Worm (Caenorhabditis elegans) whole organism, L4 larva: ENCODE data around the gene Y82E9BR.22.

Source experiments
- D1046.2 ChIP-seq: fragments of 200-800 bp; sonication (Bioruptor generic); IDR thresholded peaks from 2 replicates; pipeline ENCODE4 v1.3.6; 2022; ENCODE audit warnings: missing genetic modification characterization, missing compliant biosample characterization
- F10B5.3 ChIP-seq: sonication (generic microtip); optimal IDR thresholded peaks from 2 replicates; lab custom pipeline; 2016; ENCODE audit warnings: mild to moderate bottlenecking, missing genetic modification characterization, missing compliant biosample characterization
- F44E2.7 ChIP-seq: fragments of 200-800 bp; sonication (Bioruptor generic); IDR thresholded peaks from 2 replicates; pipeline ENCODE4 v2.1.2; 2022; ENCODE audit warnings: missing genetic modification characterization, missing compliant biosample characterization
- F49E8.2 ChIP-seq: sonication (generic microtip); optimal IDR thresholded peaks from 2 replicates; lab custom pipeline; 2016; ENCODE audit warnings: missing compliant biosample characterization, mild to moderate bottlenecking, missing genetic modification characterization, borderline replicate concordance
- T26A8.4 ChIP-seq: fragments of 200-800 bp; sonication (Bioruptor generic); IDR thresholded peaks from 2 replicates; pipeline ENCODE4 v1.3.6; 2022; ENCODE audit warnings: missing genetic modification characterization, missing compliant biosample characterization
- Y105C5A.15 ChIP-seq: fragments of 200-800 bp; sonication (Bioruptor generic); IDR thresholded peaks from 2 replicates; pipeline ENCODE4 v1.3.6; 2022; ENCODE audit warnings: missing genetic modification characterization, missing compliant biosample characterization
- ZK337.2 ChIP-seq: fragments of 200-800 bp; sonication (Bioruptor generic); IDR thresholded peaks from 2 replicates; pipeline ENCODE4 v1.3.6; 2022; ENCODE audit warnings: missing genetic modification reagents, missing genetic modification characterization, missing compliant biosample characterization
- ama-1 ChIP-seq: fragments of 150-350 bp; optimal IDR thresholded peaks from 2 replicates; lab custom pipeline; 2014; ENCODE audit warnings: inconsistent platforms, mixed read lengths
- ceh-32 ChIP-seq: sonication (generic microtip); optimal IDR thresholded peaks from 2 replicates; lab custom pipeline; 2016; ENCODE audit warnings: mild to moderate bottlenecking, missing genetic modification characterization, missing compliant biosample characterization; ENCODE audit not compliant: poor library complexity
- ceh-82 ChIP-seq: sonication (generic microtip); optimal IDR thresholded peaks from 2 replicates; lab custom pipeline; 2017; ENCODE audit warnings: missing biosample characterization, missing genetic modification characterization
- daf-19 ChIP-seq: fragments of 200-800 bp; sonication (Bioruptor generic); conservative IDR thresholded peaks from 2 replicates; pipeline ENCODE4 v1.3.6; 2022; ENCODE audit warnings: missing genetic modification characterization, missing compliant biosample characterization
- dmd-8 ChIP-seq: fragments of 200-800 bp; sonication (Bioruptor generic); IDR thresholded peaks from 2 replicates; pipeline ENCODE4 v1.3.6; 2022; ENCODE audit warnings: missing genetic modification characterization, missing compliant biosample characterization
- dmd-9 ChIP-seq: fragments of 200-800 bp; sonication (Bioruptor generic); IDR thresholded peaks from 2 replicates; pipeline ENCODE4 v1.3.6; 2022; ENCODE audit warnings: missing genetic modification reagents, missing genetic modification characterization, missing compliant biosample characterization
- duxl-1 ChIP-seq: sonication (generic microtip); optimal IDR thresholded peaks from 2 replicates; lab custom pipeline; 2016; ENCODE audit warnings: mild to moderate bottlenecking, missing genetic modification characterization, moderate library complexity, missing compliant biosample characterization; ENCODE audit not compliant: poor library complexity
- dve-1 ChIP-seq: sonication (generic microtip); optimal IDR thresholded peaks from 2 replicates; lab custom pipeline; 2017; ENCODE audit warnings: antibody characterized with exemption, mild to moderate bottlenecking, missing genetic modification characterization, missing compliant biosample characterization; ENCODE audit not compliant: insufficient read depth
- gei-8 ChIP-seq: fragments of 200-800 bp; sonication (Bioruptor generic); optimal IDR thresholded peaks from 2 replicates; lab custom pipeline; 2018; ENCODE audit warnings: mild to moderate bottlenecking, missing genetic modification characterization, missing compliant biosample characterization
- hlh-11 ChIP-seq: fragments of 200-800 bp; sonication (Bioruptor generic); optimal IDR thresholded peaks from 2 replicates; lab custom pipeline; 2018; ENCODE audit warnings: mild to moderate bottlenecking, missing genetic modification characterization, missing compliant biosample characterization
- hlh-30 ChIP-seq: sonication (generic microtip); optimal IDR thresholded peaks from 2 replicates; lab custom pipeline; 2017; ENCODE audit warnings: antibody characterized with exemption, mild to moderate bottlenecking, missing genetic modification characterization, missing compliant biosample characterization; ENCODE audit not compliant: insufficient read depth
- lim-7 ChIP-seq: fragments of 200-800 bp; sonication (Bioruptor generic); IDR thresholded peaks from 2 replicates; pipeline ENCODE4 v1.3.6; 2022; ENCODE audit warnings: missing genetic modification characterization, missing compliant biosample characterization
- lin-13 ChIP-seq: fragments of 150-350 bp; optimal IDR thresholded peaks from 2 replicates; lab custom pipeline; 2014; ENCODE audit warnings: missing biosample characterization, missing genetic modification reagents, missing genetic modification characterization
- lin-15B ChIP-seq: fragments of 150-350 bp; sonication (generic microtip); optimal IDR thresholded peaks from 3 replicates; lab custom pipeline; 2014; ENCODE audit warnings: missing biosample characterization, missing genetic modification characterization
- lsy-2 ChIP-seq, 2 experiments: fragments of 150-350 bp in 1 of 2; sonication (generic microtip) in 1 of 2; optimal IDR thresholded peaks; 2 replicates each; lab custom pipeline; 2014 to 2017; ENCODE audit warnings: missing biosample characterization in 2 of 2, missing genetic modification characterization in 2 of 2
- mdt-29 ChIP-seq: fragments of 200-800 bp; sonication (Bioruptor generic); IDR thresholded peaks from 2 replicates; pipeline ENCODE4 v1.3.6; 2022; ENCODE audit warnings: missing genetic modification reagents, missing genetic modification characterization, missing compliant biosample characterization
- mep-1 ChIP-seq: fragments of 150-350 bp; sonication (generic microtip); optimal IDR thresholded peaks from 3 replicates; lab custom pipeline; 2014; ENCODE audit warnings: missing biosample characterization, missing genetic modification characterization
- mxl-2 ChIP-seq: fragments of 200-800 bp; sonication (Bioruptor generic); conservative IDR thresholded peaks from 2 replicates; pipeline ENCODE4 v1.3.6; 2022; ENCODE audit warnings: missing genetic modification reagents, missing genetic modification characterization, missing compliant biosample characterization
- mxl-3 ChIP-seq: fragments of 200-800 bp; sonication (Bioruptor generic); optimal IDR thresholded peaks from 2 replicates; lab custom pipeline; 2018; ENCODE audit warnings: mild to moderate bottlenecking, missing genetic modification characterization, missing compliant biosample characterization
- nhr-102 ChIP-seq: sonication (generic microtip); optimal IDR thresholded peaks from 2 replicates; lab custom pipeline; 2016; ENCODE audit warnings: mild to moderate bottlenecking, missing genetic modification characterization, moderate library complexity, missing compliant biosample characterization
- nhr-111 ChIP-seq: fragments of 200-800 bp; sonication (Bioruptor generic); optimal IDR thresholded peaks from 2 replicates; lab custom pipeline; 2018; ENCODE audit warnings: mild to moderate bottlenecking, missing genetic modification characterization, missing compliant biosample characterization
- nhr-237 ChIP-seq: sonication (generic microtip); optimal IDR thresholded peaks from 2 replicates; lab custom pipeline; 2017; ENCODE audit warnings: missing biosample characterization, missing genetic modification characterization
- nhr-41 ChIP-seq: fragments of 200-800 bp; sonication (Bioruptor generic); IDR thresholded peaks from 2 replicates; pipeline ENCODE4 v1.3.6; 2022; ENCODE audit warnings: missing genetic modification reagents, missing genetic modification characterization, missing compliant biosample characterization
- nhr-48 ChIP-seq: sonication (generic microtip); optimal IDR thresholded peaks from 2 replicates; lab custom pipeline; 2016; ENCODE audit warnings: mild to moderate bottlenecking, missing genetic modification characterization, missing compliant biosample characterization
- pha-4 ChIP-seq, 2 experiments: fragments of 150-350 bp in 1 of 2; fragments of 200-800 bp in 1 of 2; sonication (Bioruptor generic) in 1 of 2; IDR thresholded peaks in 1 of 2; optimal IDR thresholded peaks in 1 of 2; 2 replicates each; pipeline versions ENCODE4 v1.3.6 to Lab custom; 2014 to 2022; ENCODE audit warnings: missing genetic modification characterization in 2 of 2, missing genetic modification reagents in 2 of 2, missing biosample characterization in 1 of 2, missing compliant biosample characterization in 1 of 2
- php-3 ChIP-seq: fragments of 200-800 bp; sonication (Bioruptor generic); IDR thresholded peaks from 2 replicates; pipeline ENCODE4 v1.3.6; 2022; ENCODE audit warnings: missing genetic modification reagents, missing genetic modification characterization, missing compliant biosample characterization
- pqm-1 ChIP-seq: sonication (generic microtip); optimal IDR thresholded peaks from 2 replicates; lab custom pipeline; 2017; ENCODE audit warnings: missing biosample characterization, missing genetic modification characterization
- saeg-2 ChIP-seq: fragments of 200-800 bp; sonication (Bioruptor generic); IDR thresholded peaks from 2 replicates; pipeline ENCODE4 v1.3.6; 2022; ENCODE audit warnings: missing genetic modification reagents, missing genetic modification characterization, missing compliant biosample characterization
- sdz-12 ChIP-seq: fragments of 200-800 bp; sonication (Bioruptor generic); optimal IDR thresholded peaks from 2 replicates; lab custom pipeline; 2018; ENCODE audit warnings: mild to moderate bottlenecking, missing genetic modification characterization, missing compliant biosample characterization
- snpc-1.2 ChIP-seq: fragments of 200-800 bp; sonication (Bioruptor generic); IDR thresholded peaks from 2 replicates; pipeline ENCODE4 v1.3.6; 2022; ENCODE audit warnings: missing genetic modification reagents, missing genetic modification characterization, missing compliant biosample characterization
- spr-1 ChIP-seq: sonication (generic microtip); optimal IDR thresholded peaks from 2 replicates; lab custom pipeline; 2016; ENCODE audit warnings: mild to moderate bottlenecking, missing genetic modification characterization, missing compliant biosample characterization
- spr-3 ChIP-seq: fragments of 200-800 bp; sonication (Bioruptor generic); optimal IDR thresholded peaks from 2 replicates; lab custom pipeline; 2018; ENCODE audit warnings: mild to moderate bottlenecking, missing genetic modification characterization, missing compliant biosample characterization
- tra-1 ChIP-seq: fragments of 200-800 bp; sonication (Bioruptor generic); IDR thresholded peaks from 2 replicates; pipeline ENCODE4 v1.3.6; 2022; ENCODE audit warnings: missing genetic modification reagents, missing genetic modification characterization, missing compliant biosample characterization
- unc-130 ChIP-seq: sonication (generic microtip); optimal IDR thresholded peaks from 2 replicates; lab custom pipeline; 2016; ENCODE audit warnings: missing genetic modification reagents, missing genetic modification characterization, missing compliant biosample characterization
- unc-62 ChIP-seq, 3 experiments: fragments of 150-350 bp in 1 of 3; sonication (generic microtip); optimal IDR thresholded peaks in 2 of 3; peaks in 1 of 3; 1 replicate in 1 of 3; 2 replicates in 2 of 3; lab custom pipeline; 2014 to 2017; ENCODE audit warnings: missing biosample characterization in 3 of 3, missing genetic modification characterization in 3 of 3, missing genetic modification reagents in 3 of 3, missing genotype in 1 of 3
- zag-1 ChIP-seq: fragments of 150-350 bp; optimal IDR thresholded peaks from 2 replicates; lab custom pipeline; 2014; ENCODE audit warnings: missing biosample characterization, missing genetic modification characterization
- zfp-2 ChIP-seq: sonication (generic microtip); optimal IDR thresholded peaks from 2 replicates; lab custom pipeline; 2016; ENCODE audit warnings: mild to moderate bottlenecking, missing genetic modification characterization, missing compliant biosample characterization
- zip-11 ChIP-seq: fragments of 200-800 bp; sonication (Bioruptor generic); IDR thresholded peaks from 2 replicates; pipeline ENCODE4 v1.3.6; 2022; ENCODE audit warnings: missing genetic modification characterization, missing compliant biosample characterization
- zip-2 ChIP-seq: fragments of 150-350 bp; optimal IDR thresholded peaks from 2 replicates; lab custom pipeline; 2014; ENCODE audit warnings: missing biosample characterization, missing genetic modification characterization
- ztf-11 ChIP-seq: fragments of 150-350 bp; optimal IDR thresholded peaks from 2 replicates; lab custom pipeline; 2014; ENCODE audit warnings: missing biosample characterization, missing genetic modification characterization
- ztf-7 ChIP-seq: fragments of 150-350 bp; optimal IDR thresholded peaks from 2 replicates; lab custom pipeline; 2014; ENCODE audit warnings: missing biosample characterization, missing genetic modification characterization

Y82E9BR.22 gene

DNA sequence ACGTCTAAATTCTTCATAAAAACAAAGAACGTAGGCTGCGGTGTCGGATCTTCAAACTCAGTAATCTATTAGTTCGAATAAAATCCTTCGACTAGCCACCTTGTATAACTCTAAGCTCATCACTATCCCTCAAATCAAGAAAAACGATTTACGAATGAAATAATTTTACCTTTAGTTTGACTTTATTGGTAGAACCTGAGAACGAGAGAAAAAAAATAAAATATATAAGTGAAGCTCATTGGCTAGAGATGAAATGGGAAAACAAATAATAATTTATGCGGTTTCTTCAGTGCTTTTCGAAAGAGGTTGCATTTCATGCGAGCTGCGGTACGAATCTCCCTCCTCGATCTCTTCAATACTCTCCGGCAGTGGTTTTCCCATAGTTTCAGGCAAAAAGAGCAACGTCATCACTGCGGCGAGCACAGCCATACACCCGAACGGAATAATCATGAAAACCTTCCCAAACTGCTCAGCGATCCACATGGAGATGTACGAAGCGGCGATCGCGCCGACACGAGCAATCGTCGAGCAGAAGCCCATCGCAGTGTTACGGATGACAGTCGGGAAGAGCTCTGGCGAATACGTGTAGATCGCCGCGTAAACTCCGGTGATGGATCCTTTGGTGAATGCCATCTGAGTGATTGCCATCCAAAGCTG, 10.8 kb upstream of the Y82E9BR.22 start (continued):
- TF ChIP-seq mdt-29, result peak; percentile 79; the same call in 1 of the 2 replicates
- TF ChIP-seq nhr-111 (GFP tag; lab: Kevin White, UChicago), result peak; percentile 95
- peak; percentile 72 for TF ChIP-seq saeg-2 (GFP tag; lab: Robert Waterston, UW)
- peak; percentile 90 for TF ChIP-seq F49E8.2 (tag; lab: Kevin White, UChicago)
- TF ChIP-seq snpc-1.2, result peak; percentile 71
- TF ChIP-seq ztf-11 (tag; lab: Kevin White, UChicago), result no peak
- 0 out of 2 replicates have a peak, but pooled peaks have one; percentile 22 for TF ChIP-seq lim-7 (GFP tag; lab: Robert Waterston, UW)
- TF ChIP-seq zfp-2 (tag; lab: Kevin White, UChicago), result peak; percentile 73
- TF ChIP-seq F44E2.7 (GFP tag; lab: Robert Waterston, UW), result no peak
- peak; percentile 73; the same call in 1 of the 2 replicates for TF ChIP-seq tra-1 (GFP tag; lab: Robert Waterston, UW)
- TF ChIP-seq lsy-2 (tag; optimal IDR thresholded peaks at IDR 0.05; lab: Kevin White, UChicago), result peak; percentile 81 to 87
- TF ChIP-seq mxl-3 (GFP tag; lab: Kevin White, UChicago), result no peak
- peak; percentile 34 for TF ChIP-seq unc-130 (GFP tag; lab: Kevin White, UChicago)
- peak; percentile 33; the same call in 1 of the 2 replicates for TF ChIP-seq dmd-9 (GFP tag; lab: Robert Waterston, UW)
- TF ChIP-seq F10B5.3 (tag; lab: Kevin White, UChicago), result peak; percentile 38
- peak; percentile 75 for TF ChIP-seq spr-3 (GFP tag; lab: Kevin White, UChicago)
- peak; percentile 92 for TF ChIP-seq pha-4 (GFP tag; IDR thresholded peaks at IDR 0.05; lab: Robert Waterston, UW)
- TF ChIP-seq pha-4 (tag; optimal IDR thresholded peaks at IDR 0.05; lab: Kevin White, UChicago), result no peak
- TF ChIP-seq ceh-82 (tag; lab: Kevin White, UChicago), result no peak
- peak; percentile 94 for TF ChIP-seq mep-1 (tag; lab: Kevin White, UChicago)
- peak; percentile 92 for TF ChIP-seq ama-1
- peak; percentile 84 for TF ChIP-seq T26A8.4
- no peak for TF ChIP-seq ceh-32 (tag; lab: Kevin White, UChicago)
- no peak for TF ChIP-seq nhr-237 (tag; lab: Kevin White, UChicago)
- no peak for TF ChIP-seq zip-11 (GFP tag; lab: Robert Waterston, UW)
- TF ChIP-seq D1046.2 (GFP tag; lab: Robert Waterston, UW), result no peak
- TF ChIP-seq Y105C5A.15, result peak; percentile 94
- peak; percentile 93 for TF ChIP-seq lin-13
- TF ChIP-seq hlh-30 (tag; lab: Kevin White, UChicago), result peak; percentile 25
- no peak for TF ChIP-seq dmd-8 (GFP tag; lab: Robert Waterston, UW)
- no peak; the same call in 1 of the 2 replicates for TF ChIP-seq php-3 (GFP tag; lab: Robert Waterston, UW)
- peak; percentile 23 for TF ChIP-seq lin-15B (tag; lab: Kevin White, UChicago)
- TF ChIP-seq nhr-41 (GFP tag; lab: Robert Waterston, UW), result no peak
- peak; percentile 58; the same call in 1 of the 2 replicates for TF ChIP-seq mxl-2 (GFP tag; lab: Robert Waterston, UW)
- no peak for TF ChIP-seq zip-2 (tag; lab: Kevin White, UChicago)
- TF ChIP-seq duxl-1 (tag; lab: Kevin White, UChicago), result peak; percentile 46
- TF ChIP-seq ZK337.2 (GFP tag; lab: Robert Waterston, UW), result no peak
- TF ChIP-seq ztf-7 (tag; lab: Kevin White, UChicago), result no peak
- TF ChIP-seq nhr-48, result peak; percentile 72
- TF ChIP-seq unc-62 (GFP tag; optimal IDR thresholded peaks at IDR 0.05 in 1 of 2; lab: Kevin White, UChicago), result peak in 1 of 2 experiments; percentile 24
- no peak for TF ChIP-seq unc-62 (tag; optimal IDR thresholded peaks at IDR 0.05; lab: Kevin White, UChicago)
- no peak for TF ChIP-seq zag-1
- TF ChIP-seq dve-1 (tag; lab: Kevin White, UChicago), result peak; percentile 76
- TF ChIP-seq nhr-102 (tag; lab: Kevin White, UChicago), result peak; percentile 86
- TF ChIP-seq gei-8 (GFP tag; lab: Kevin White, UChicago), result peak; percentile 37
- TF ChIP-seq sdz-12, result peak; percentile 94
- TF ChIP-seq hlh-11, result peak; percentile 57
- TF ChIP-seq daf-19, result peak; percentile 97; the same call in 1 of the 2 replicates
- TF ChIP-seq pqm-1 (tag; lab: Kevin White, UChicago), result no peak
- peak; percentile 60 for TF ChIP-seq spr-1 (tag; lab: Kevin White, UChicago)
